Worm (Caenorhabditis elegans) whole organism, young adult: ENCODE data around the gene D1086.21.
"Not testable (repeated sequence)": the region's sequence is repeated elsewhere in the genome, so short reads cannot be mapped to it uniquely, and the experiment has no call there.

Source experiments
- C06A6.2 ChIP-seq: fragments of 200-800 bp; sonication (Bioruptor generic); conservative IDR thresholded peaks from 2 replicates; pipeline ENCODE4 v1.3.6; 2022; ENCODE audit warnings: missing genetic modification characterization, missing compliant biosample characterization
- C17E4.6 ChIP-seq: fragments of 200-800 bp; sonication (Bioruptor generic); IDR thresholded peaks from 2 replicates; pipeline ENCODE4 v1.3.6; 2022; ENCODE audit warnings: missing genetic modification reagents, missing genetic modification characterization, missing compliant biosample characterization
- F10E7.11 ChIP-seq: sonication (generic microtip); optimal IDR thresholded peaks from 2 replicates; lab custom pipeline; 2017; ENCODE audit warnings: mild to moderate bottlenecking, missing genetic modification characterization, moderate library complexity, missing compliant biosample characterization
- F37B4.10 ChIP-seq: fragments of 200-800 bp; sonication (Bioruptor generic); IDR thresholded peaks from 2 replicates; pipeline ENCODE4 v1.3.6; 2022; ENCODE audit warnings: missing genetic modification characterization, missing compliant biosample characterization
- F52B5.7 ChIP-seq: sonication (generic microtip); optimal IDR thresholded peaks from 2 replicates; lab custom pipeline; 2016; ENCODE audit warnings: mild to moderate bottlenecking, missing genetic modification characterization, missing compliant biosample characterization
- F57C9.4 ChIP-seq: sonication (generic microtip); optimal IDR thresholded peaks from 2 replicates; lab custom pipeline; 2017; ENCODE audit warnings: mild to moderate bottlenecking, missing genetic modification characterization, missing compliant biosample characterization
- Y56A3A.18 ChIP-seq: fragments of 200-800 bp; sonication (Bioruptor generic); IDR thresholded peaks from 2 replicates; pipeline ENCODE4 v1.3.6; 2022; ENCODE audit warnings: missing genetic modification reagents, missing genetic modification characterization, missing compliant biosample characterization
- Y67H2A.10 ChIP-seq: fragments of 200-800 bp; sonication (Bioruptor generic); conservative IDR thresholded peaks from 2 replicates; pipeline ENCODE4 v1.3.6; 2022; ENCODE audit warnings: missing genetic modification reagents, missing genetic modification characterization, missing compliant biosample characterization
- Y95B8A.8 ChIP-seq: fragments of 200-800 bp; sonication (Bioruptor generic); IDR thresholded peaks from 2 replicates; pipeline ENCODE4 v1.3.6; 2022; ENCODE audit warnings: missing genetic modification reagents, missing genetic modification characterization, missing compliant biosample characterization
- ZK185.1 ChIP-seq: sonication (generic microtip); optimal IDR thresholded peaks from 2 replicates; lab custom pipeline; 2016; ENCODE audit warnings: mild to moderate bottlenecking, missing genetic modification characterization, missing compliant biosample characterization; ENCODE audit not compliant: poor library complexity, severe bottlenecking
- akir-1 ChIP-seq: fragments of 200-800 bp; sonication (Bioruptor generic); optimal IDR thresholded peaks from 2 replicates; lab custom pipeline; 2018; ENCODE audit warnings: mild to moderate bottlenecking, missing genetic modification characterization, moderate library complexity, missing compliant biosample characterization
- aptf-2 ChIP-seq: fragments of 200-800 bp; sonication (Bioruptor generic); conservative IDR thresholded peaks from 2 replicates; pipeline ENCODE4 v1.3.6; 2022; ENCODE audit warnings: missing genetic modification reagents, missing genetic modification characterization, missing compliant biosample characterization
- atf-7 ChIP-seq: sonication (generic microtip); optimal IDR thresholded peaks from 2 replicates; lab custom pipeline; 2017; ENCODE audit warnings: mild to moderate bottlenecking, missing genetic modification characterization, missing compliant biosample characterization
- athp-1 ChIP-seq: sonication (generic microtip); optimal IDR thresholded peaks from 2 replicates; lab custom pipeline; 2017; ENCODE audit warnings: mild to moderate bottlenecking, missing genetic modification characterization, missing compliant biosample characterization
- bed-1 ChIP-seq: fragments of 200-800 bp; sonication (Bioruptor generic); IDR thresholded peaks from 2 replicates; pipeline ENCODE4 v1.3.6; 2022; ENCODE audit warnings: missing genetic modification reagents, missing genetic modification characterization, missing compliant biosample characterization
- bed-2 ChIP-seq: fragments of 200-800 bp; sonication (Bioruptor generic); IDR thresholded peaks from 2 replicates; pipeline ENCODE4 v1.3.6; 2022; ENCODE audit warnings: missing genetic modification reagents, missing genetic modification characterization, missing compliant biosample characterization
- ccch-3 ChIP-seq: fragments of 200-800 bp; sonication (Bioruptor generic); optimal IDR thresholded peaks from 2 replicates; lab custom pipeline; 2018; ENCODE audit warnings: mild to moderate bottlenecking, missing genetic modification characterization, missing compliant biosample characterization
- ceh-100 ChIP-seq: fragments of 200-800 bp; sonication (Bioruptor generic); IDR thresholded peaks from 2 replicates; pipeline ENCODE4 v1.3.6; 2022; ENCODE audit warnings: missing genetic modification reagents, missing genetic modification characterization, missing compliant biosample characterization
- ceh-27 ChIP-seq: fragments of 200-800 bp; sonication (Bioruptor generic); optimal IDR thresholded peaks from 2 replicates; lab custom pipeline; 2018; ENCODE audit warnings: mild to moderate bottlenecking, missing genetic modification characterization, moderate library complexity, missing compliant biosample characterization
- ceh-40 ChIP-seq: fragments of 200-800 bp; sonication (Bioruptor generic); IDR thresholded peaks from 2 replicates; pipeline ENCODE4 v1.3.6; 2022; ENCODE audit warnings: missing genetic modification characterization, missing compliant biosample characterization
- ceh-79 ChIP-seq: sonication (generic microtip); optimal IDR thresholded peaks from 2 replicates; lab custom pipeline; 2017; ENCODE audit warnings: mild to moderate bottlenecking, missing genetic modification characterization, missing compliant biosample characterization
- ceh-91 ChIP-seq: fragments of 200-800 bp; sonication (Bioruptor generic); IDR thresholded peaks from 2 replicates; pipeline ENCODE4 v1.3.6; 2022; ENCODE audit warnings: missing genetic modification reagents, missing genetic modification characterization, missing compliant biosample characterization
- dox-1 ChIP-seq: fragments of 200-800 bp; sonication (Bioruptor generic); IDR thresholded peaks from 2 replicates; pipeline ENCODE4 v1.3.6; 2022; ENCODE audit warnings: missing genetic modification reagents, missing genetic modification characterization, missing compliant biosample characterization
- egl-18 ChIP-seq: fragments of 200-800 bp; sonication (Bioruptor generic); IDR thresholded peaks from 2 replicates; pipeline ENCODE4 v1.3.6; 2022; ENCODE audit warnings: missing genetic modification reagents, missing genetic modification characterization, missing compliant biosample characterization
- ekl-4 ChIP-seq: fragments of 200-800 bp; sonication (Bioruptor generic); IDR thresholded peaks from 2 replicates; pipeline ENCODE4 v1.3.6; 2022; ENCODE audit warnings: missing genetic modification reagents, missing genetic modification characterization, missing compliant biosample characterization
- hmg-20 ChIP-seq: fragments of 200-800 bp; sonication (Bioruptor generic); IDR thresholded peaks from 2 replicates; pipeline ENCODE4 v1.3.6; 2022; ENCODE audit warnings: missing genetic modification reagents, missing genetic modification characterization, missing compliant biosample characterization
- hsf-1 ChIP-seq: fragments of 200-800 bp; sonication (Bioruptor generic); IDR thresholded peaks from 2 replicates; pipeline ENCODE4 v1.3.6; 2022; ENCODE audit warnings: missing genetic modification reagents, missing genetic modification characterization, missing compliant biosample characterization
- lag-1 ChIP-seq: fragments of 200-800 bp; sonication (Bioruptor generic); IDR thresholded peaks from 2 replicates; pipeline ENCODE4 v1.3.6; 2022; ENCODE audit warnings: missing genetic modification reagents, missing genetic modification characterization, missing compliant biosample characterization
- let-526 ChIP-seq: fragments of 200-800 bp; sonication (Bioruptor generic); IDR thresholded peaks from 2 replicates; pipeline ENCODE4 v1.3.6; 2022; ENCODE audit warnings: missing genetic modification reagents, missing genetic modification characterization, missing compliant biosample characterization
- lin-40 ChIP-seq: sonication (generic microtip); optimal IDR thresholded peaks from 2 replicates; lab custom pipeline; 2016; ENCODE audit warnings: missing genetic modification characterization, mild to moderate bottlenecking, missing compliant biosample characterization, missing genotype, missing genetic modification reagents
- nfya-2 ChIP-seq: fragments of 200-800 bp; sonication (Bioruptor generic); IDR thresholded peaks from 2 replicates; pipeline ENCODE4 v1.3.6; 2022; ENCODE audit warnings: missing genetic modification reagents, missing genetic modification characterization, missing compliant biosample characterization
- sea-2 ChIP-seq: fragments of 200-800 bp; sonication (Bioruptor generic); IDR thresholded peaks from 2 replicates; pipeline ENCODE4 v1.3.6; 2022; ENCODE audit warnings: missing genetic modification characterization, missing compliant biosample characterization
- snpc-4 ChIP-seq, 5 experiments: fragments of 150-350 bp in 1 of 5; sonication (generic microtip) in 4 of 5; optimal IDR thresholded peaks; 2 replicates each; lab custom pipeline; 2014 to 2018; ENCODE audit warnings: missing genetic modification characterization in 5 of 5, missing biosample characterization in 3 of 5, antibody characterized with exemption in 2 of 5, mild to moderate bottlenecking in 2 of 5, missing compliant biosample characterization in 2 of 5, missing genotype in 2 of 5, moderate library complexity in 2 of 5, missing genetic modification reagents in 1 of 5
- tbp1 ChIP-seq: fragments of 200-800 bp; sonication (Bioruptor generic); optimal IDR thresholded peaks from 2 replicates; lab custom pipeline; 2018; ENCODE audit warnings: mild to moderate bottlenecking, missing genetic modification characterization, missing compliant biosample characterization
- tlf-1 ChIP-seq: fragments of 200-800 bp; sonication (Bioruptor generic); optimal IDR thresholded peaks from 2 replicates; lab custom pipeline; 2018; ENCODE audit warnings: mild to moderate bottlenecking, missing genetic modification characterization, missing compliant biosample characterization
- unc-130 ChIP-seq: sonication (generic microtip); optimal IDR thresholded peaks from 2 replicates; lab custom pipeline; 2016; ENCODE audit warnings: missing genetic modification reagents, missing genetic modification characterization, missing compliant biosample characterization
- zfh-2 ChIP-seq: fragments of 200-800 bp; sonication (Bioruptor generic); conservative IDR thresholded peaks from 2 replicates; pipeline ENCODE4 v1.3.6; 2022; ENCODE audit warnings: missing genetic modification reagents, missing genetic modification characterization, missing compliant biosample characterization
- zim-3 ChIP-seq: sonication (generic microtip); optimal IDR thresholded peaks from 2 replicates; lab custom pipeline; 2017; ENCODE audit warnings: mild to moderate bottlenecking, missing genetic modification characterization, moderate library complexity, missing compliant biosample characterization
- ztf-22 ChIP-seq: fragments of 200-800 bp; sonication (Bioruptor generic); optimal IDR thresholded peaks from 2 replicates; lab custom pipeline; 2018; ENCODE audit warnings: mild to moderate bottlenecking, missing genetic modification characterization, moderate library complexity, missing compliant biosample characterization
- ztf-25 ChIP-seq: fragments of 200-800 bp; sonication (Bioruptor generic); IDR thresholded peaks from 2 replicates; pipeline ENCODE4 v1.3.6; 2022; ENCODE audit warnings: missing genetic modification reagents, missing genetic modification characterization, missing compliant biosample characterization
- ztf-26 ChIP-seq: sonication (generic microtip); optimal IDR thresholded peaks from 2 replicates; lab custom pipeline; 2017; ENCODE audit warnings: missing genetic modification characterization, missing compliant biosample characterization
- ztf-28 ChIP-seq: fragments of 200-800 bp; sonication (Bioruptor generic); IDR thresholded peaks from 2 replicates; pipeline ENCODE4 v1.3.6; 2022; ENCODE audit warnings: missing genetic modification reagents, missing genetic modification characterization, missing compliant biosample characterization
- ztf-6 ChIP-seq: fragments of 200-800 bp; sonication (Bioruptor generic); IDR thresholded peaks from 2 replicates; pipeline ENCODE4 v1.3.6; 2022; ENCODE audit warnings: missing genetic modification reagents, missing genetic modification characterization, missing compliant biosample characterization

The D1086.21 gene

ce11 chrV:14038328-14039084, 26.0 kb upstream of the D1086.21 start, which contains the start of gene vps-39 (continued):
- TF ChIP-seq ztf-25 (peak; percentile 91), F37B4.10 (0 out of 2 replicates have a peak, but pooled peaks have one; percentile 86), ztf-28 (GFP tag; lab: Robert Waterston, UW) (peak; percentile 98), ceh-100 (GFP tag; lab: Robert Waterston, UW) (peak; percentile 99), C06A6.2 (peak; percentile 99), dox-1 (GFP tag; lab: Robert Waterston, UW) (peak; percentile 99), egl-18 (0 out of 2 replicates have a peak, but pooled peaks have one; percentile 35), C17E4.6 (GFP tag; lab: Robert Waterston, UW) (peak; percentile 94), ceh-91 (GFP tag; lab: Robert Waterston, UW) (peak; percentile 97), hmg-20 (GFP tag; lab: Robert Waterston, UW) (peak; percentile 86), Y56A3A.18 (GFP tag; lab: Robert Waterston, UW) (peak; percentile 75; the same call in 1 of the 2 replicates), Y95B8A.8 (peak; percentile 96), ztf-26 (tag; lab: Kevin White, UChicago) (peak; percentile 25), sea-2 (GFP tag; lab: Robert Waterston, UW) (peak; percentile 87; the same call in 1 of the 2 replicates), Y67H2A.10 (GFP tag; lab: Robert Waterston, UW) (peak; percentile 91), tbp1 (peak; percentile 9), lin-40 (peak; percentile 61)

- TF ChIP-seq unc-130 (GFP tag; lab: Kevin White, UChicago); atf-7 (tag; lab: Kevin White, UChicago); athp-1 (tag; lab: Kevin White, UChicago): not testable (repeated sequence)
Measured at ce11 chrV:14049274-14049673, 15.2 kb upstream of the D1086.21 start, which contains the start of gene F58D12.1. Gene F58D12.1, plus strand, starts transcription at chrV:14049574.

- TF ChIP-seq aptf-2 (GFP tag; lab: Robert Waterston, UW) (peak; percentile 91), zim-3 (tag; lab: Kevin White, UChicago) (peak; percentile 89), ztf-6 (GFP tag; lab: Robert Waterston, UW) (peak; percentile 91), Y67H2A.10 (GFP tag; lab: Robert Waterston, UW) (peak; percentile 90), ztf-22 (GFP tag; lab: Kevin White, UChicago) (peak; percentile 78), akir-1 (GFP tag; lab: Kevin White, UChicago) (peak; percentile 94), tlf-1 (GFP tag; lab: Kevin White, UChicago) (peak; percentile 85), athp-1 (tag; lab: Kevin White, UChicago) (peak; percentile 91), ceh-79 (tag; lab: Kevin White, UChicago) (peak; percentile 68), F52B5.7 (peak; percentile 73), hsf-1 (GFP tag; lab: Robert Waterston, UW) (peak; percentile 74), bed-2 (GFP tag; lab: Robert Waterston, UW) (peak; percentile 98), zfh-2 (GFP tag; lab: Robert Waterston, UW) (peak; percentile 82), let-526 (GFP tag; lab: Robert Waterston, UW) (peak; percentile 98), lag-1 (GFP tag; lab: Robert Waterston, UW) (peak; percentile 97), ekl-4 (GFP tag; lab: Robert Waterston, UW) (peak; percentile 98), ZK185.1 (tag; lab: Kevin White, UChicago) (peak; percentile 97), ceh-40 (GFP tag; lab: Robert Waterston, UW) (0 out of 2 replicates have a peak, but pooled peaks have one; percentile 25), ztf-26 (tag; lab: Kevin White, UChicago) (peak; percentile 94), F10E7.11 (tag; lab: Kevin White, UChicago) (peak; percentile 47), nfya-2 (0 out of 2 replicates have a peak, but pooled peaks have one; percentile 40), ccch-3 (GFP tag; lab: Kevin White, UChicago) (peak; percentile 92), snpc-4 (tag; optimal IDR thresholded peaks at IDR 0.05; lab: Kevin White, UChicago) (peak in 3 of 4 experiments; percentile 48 to 82 (median 77)), bed-1 (GFP tag; lab: Robert Waterston, UW) (peak; percentile 97), C06A6.2 (peak; percentile 97), F57C9.4 (tag; lab: Kevin White, UChicago) (peak; percentile 87), ceh-27 (peak; percentile 96)
- TF ChIP-seq snpc-4 (GFP tag; optimal IDR thresholded peaks at IDR 0.05; lab: Kevin White, UChicago): not testable (repeated sequence)
Measured at ce11 chrV:14055097-14055496, 9.4 kb upstream of the D1086.21 start.
